Worm (Caenorhabditis elegans) whole organism, L4 larva: Measurements from ENCODE around the gene stdh-2.
A peak's percentile ranks its signal among the peaks of the same experiment; 100 is the strongest.

Source experiments
- F26F4.8 ChIP-seq: fragments of 200-800 bp; sonication (Bioruptor generic); conservative IDR thresholded peaks from 2 replicates; pipeline ENCODE4 v1.3.6; 2022; ENCODE audit warnings: missing genetic modification characterization, missing compliant biosample characterization
- F44E2.7 ChIP-seq: fragments of 200-800 bp; sonication (Bioruptor generic); IDR thresholded peaks from 2 replicates; pipeline ENCODE4 v2.1.2; 2022; ENCODE audit warnings: missing genetic modification characterization, missing compliant biosample characterization
- Y48G9A.11 ChIP-seq: fragments of 200-800 bp; sonication (Bioruptor generic); IDR thresholded peaks from 2 replicates; pipeline ENCODE4 v1.3.6; 2022; ENCODE audit warnings: missing genetic modification reagents, missing genetic modification characterization, missing compliant biosample characterization
- Y75B8A.6 ChIP-seq: fragments of 200-800 bp; sonication (Bioruptor generic); IDR thresholded peaks from 2 replicates; pipeline ENCODE4 v1.3.6; 2022; ENCODE audit warnings: missing genetic modification reagents, missing genetic modification characterization, missing compliant biosample characterization
- ZK546.5 ChIP-seq, 2 experiments: sonication (generic microtip); optimal IDR thresholded peaks; 2 replicates each; lab custom pipeline; 2017; ENCODE audit warnings: missing biosample characterization in 2 of 2, missing genetic modification characterization in 2 of 2
- aly-2 ChIP-seq: sonication (generic microtip); optimal IDR thresholded peaks from 2 replicates; lab custom pipeline; 2018; ENCODE audit warnings: missing biosample characterization, missing genetic modification characterization
- ces-1 ChIP-seq: fragments of 150-350 bp; sonication (generic microtip); optimal IDR thresholded peaks from 4 replicates; lab custom pipeline; 2014; ENCODE audit warnings: missing biosample characterization, missing genetic modification reagents, missing genetic modification characterization
- dmd-6 ChIP-seq: fragments of 200-800 bp; sonication (Bioruptor generic); IDR thresholded peaks from 2 replicates; pipeline ENCODE4 v1.3.6; 2022; ENCODE audit warnings: missing genetic modification reagents, missing genetic modification characterization, missing compliant biosample characterization
- dmd-8 ChIP-seq: fragments of 200-800 bp; sonication (Bioruptor generic); IDR thresholded peaks from 2 replicates; pipeline ENCODE4 v1.3.6; 2022; ENCODE audit warnings: missing genetic modification characterization, missing compliant biosample characterization
- duxl-1 ChIP-seq: sonication (generic microtip); optimal IDR thresholded peaks from 2 replicates; lab custom pipeline; 2016; ENCODE audit warnings: mild to moderate bottlenecking, missing genetic modification characterization, moderate library complexity, missing compliant biosample characterization; ENCODE audit not compliant: poor library complexity
- egl-27 ChIP-seq: sonication (generic microtip); optimal IDR thresholded peaks from 3 replicates; lab custom pipeline; 2017; ENCODE audit warnings: missing biosample characterization, missing genetic modification reagents, missing genetic modification characterization
- gei-8 ChIP-seq: fragments of 200-800 bp; sonication (Bioruptor generic); optimal IDR thresholded peaks from 2 replicates; lab custom pipeline; 2018; ENCODE audit warnings: mild to moderate bottlenecking, missing genetic modification characterization, missing compliant biosample characterization
- hlh-11 ChIP-seq: fragments of 200-800 bp; sonication (Bioruptor generic); optimal IDR thresholded peaks from 2 replicates; lab custom pipeline; 2018; ENCODE audit warnings: mild to moderate bottlenecking, missing genetic modification characterization, missing compliant biosample characterization
- jun-1 ChIP-seq: fragments of 150-350 bp; optimal IDR thresholded peaks from 2 replicates; lab custom pipeline; 2014; ENCODE audit warnings: missing biosample characterization, missing genetic modification reagents, missing genetic modification characterization
- lin-15B ChIP-seq: fragments of 150-350 bp; sonication (generic microtip); optimal IDR thresholded peaks from 3 replicates; lab custom pipeline; 2014; ENCODE audit warnings: missing biosample characterization, missing genetic modification characterization
- lsy-2 ChIP-seq, 2 experiments: fragments of 150-350 bp in 1 of 2; sonication (generic microtip) in 1 of 2; optimal IDR thresholded peaks; 2 replicates each; lab custom pipeline; 2014 to 2017; ENCODE audit warnings: missing biosample characterization in 2 of 2, missing genetic modification characterization in 2 of 2
- madf-5 ChIP-seq, 2 experiments: fragments of 200-800 bp; sonication (Bioruptor generic); IDR thresholded peaks; 2 replicates each; pipeline ENCODE4 v1.3.6; 2022; ENCODE audit warnings: missing compliant biosample characterization in 2 of 2, missing genetic modification characterization in 2 of 2
- mep-1 ChIP-seq: fragments of 150-350 bp; sonication (generic microtip); optimal IDR thresholded peaks from 3 replicates; lab custom pipeline; 2014; ENCODE audit warnings: missing biosample characterization, missing genetic modification characterization
- mes-2 ChIP-seq: sonication (generic microtip); optimal IDR thresholded peaks from 2 replicates; lab custom pipeline; 2016; ENCODE audit warnings: missing genotype, mild to moderate bottlenecking, missing genetic modification characterization, missing compliant biosample characterization; ENCODE audit not compliant: poor library complexity, severe bottlenecking
- nhr-10 ChIP-seq: fragments of 150-350 bp; optimal IDR thresholded peaks from 2 replicates; lab custom pipeline; 2014; ENCODE audit warnings: missing biosample characterization, missing genetic modification characterization
- nhr-102 ChIP-seq: sonication (generic microtip); optimal IDR thresholded peaks from 2 replicates; lab custom pipeline; 2016; ENCODE audit warnings: mild to moderate bottlenecking, missing genetic modification characterization, moderate library complexity, missing compliant biosample characterization
- nhr-111 ChIP-seq: fragments of 200-800 bp; sonication (Bioruptor generic); optimal IDR thresholded peaks from 2 replicates; lab custom pipeline; 2018; ENCODE audit warnings: mild to moderate bottlenecking, missing genetic modification characterization, missing compliant biosample characterization
- nhr-25 ChIP-seq: sonication (generic microtip); optimal IDR thresholded peaks from 2 replicates; lab custom pipeline; 2017; ENCODE audit warnings: missing genetic modification characterization, mild to moderate bottlenecking, missing compliant biosample characterization, antibody characterized with exemption, moderate library complexity, borderline replicate concordance; ENCODE audit not compliant: insufficient read depth
- nhr-28 ChIP-seq: fragments of 150-350 bp; optimal IDR thresholded peaks from 2 replicates; lab custom pipeline; 2014; ENCODE audit warnings: missing biosample characterization, missing genetic modification characterization
- nhr-77 ChIP-seq: fragments of 150-350 bp; optimal IDR thresholded peaks from 2 replicates; lab custom pipeline; 2014; ENCODE audit warnings: missing biosample characterization, missing genetic modification characterization
- pha-4 ChIP-seq, 2 experiments: fragments of 150-350 bp in 1 of 2; fragments of 200-800 bp in 1 of 2; sonication (Bioruptor generic) in 1 of 2; IDR thresholded peaks in 1 of 2; optimal IDR thresholded peaks in 1 of 2; 2 replicates each; pipeline versions ENCODE4 v1.3.6 to Lab custom; 2014 to 2022; ENCODE audit warnings: missing genetic modification characterization in 2 of 2, missing genetic modification reagents in 2 of 2, missing biosample characterization in 1 of 2, missing compliant biosample characterization in 1 of 2
- php-3 ChIP-seq: fragments of 200-800 bp; sonication (Bioruptor generic); IDR thresholded peaks from 2 replicates; pipeline ENCODE4 v1.3.6; 2022; ENCODE audit warnings: missing genetic modification reagents, missing genetic modification characterization, missing compliant biosample characterization
- pqm-1 ChIP-seq: sonication (generic microtip); optimal IDR thresholded peaks from 2 replicates; lab custom pipeline; 2017; ENCODE audit warnings: missing biosample characterization, missing genetic modification characterization
- rbr-2 ChIP-seq: sonication (generic microtip); optimal IDR thresholded peaks from 2 replicates; lab custom pipeline; 2016; ENCODE audit warnings: missing genotype, missing genetic modification characterization, missing compliant biosample characterization
- set-16 ChIP-seq: fragments of 200-800 bp; sonication (Bioruptor generic); IDR thresholded peaks from 2 replicates; pipeline ENCODE4 v1.3.6; 2022; ENCODE audit warnings: missing genetic modification reagents, missing genetic modification characterization, missing compliant biosample characterization
- skn-1 ChIP-seq: fragments of 150-350 bp; optimal IDR thresholded peaks from 2 replicates; lab custom pipeline; 2014; ENCODE audit warnings: missing biosample characterization, missing genetic modification characterization
- snpc-1.2 ChIP-seq: fragments of 200-800 bp; sonication (Bioruptor generic); IDR thresholded peaks from 2 replicates; pipeline ENCODE4 v1.3.6; 2022; ENCODE audit warnings: missing genetic modification reagents, missing genetic modification characterization, missing compliant biosample characterization
- spr-3 ChIP-seq: fragments of 200-800 bp; sonication (Bioruptor generic); optimal IDR thresholded peaks from 2 replicates; lab custom pipeline; 2018; ENCODE audit warnings: mild to moderate bottlenecking, missing genetic modification characterization, missing compliant biosample characterization
- unc-62 ChIP-seq, 3 experiments: fragments of 150-350 bp in 1 of 3; sonication (generic microtip); optimal IDR thresholded peaks in 2 of 3; peaks in 1 of 3; 1 replicate in 1 of 3; 2 replicates in 2 of 3; lab custom pipeline; 2014 to 2017; ENCODE audit warnings: missing biosample characterization in 3 of 3, missing genetic modification characterization in 3 of 3, missing genetic modification reagents in 3 of 3, missing genotype in 1 of 3
- ztf-11 ChIP-seq: fragments of 150-350 bp; optimal IDR thresholded peaks from 2 replicates; lab custom pipeline; 2014; ENCODE audit warnings: missing biosample characterization, missing genetic modification characterization

The stdh-2 gene

ce11 chrV:16225524-16226116, 1.5 kb downstream of the stdh-2 start (continued):
- TF ChIP-seq gei-8 (GFP tag; lab: Kevin White, UChicago) (no peak), pha-4 (GFP tag; IDR thresholded peaks at IDR 0.05; lab: Robert Waterston, UW) (0 out of 2 replicates have a peak, but pooled peaks have one; percentile 10), pha-4 (tag; optimal IDR thresholded peaks at IDR 0.05; lab: Kevin White, UChicago) (no peak), nhr-111 (GFP tag; lab: Kevin White, UChicago) (no peak), unc-62 (GFP tag; optimal IDR thresholded peaks at IDR 0.05 in 1 of 2; lab: Kevin White, UChicago) (no peak), unc-62 (tag; optimal IDR thresholded peaks at IDR 0.05; lab: Kevin White, UChicago) (no peak)

ce11 chrV:16226581-16226980, 2.5 kb downstream of the stdh-2 start, which contains the start of gene F11A5.13:
F11A5.13 (minus strand) TSS chrV:16226681.
- TF ChIP-seq egl-27 (tag; lab: Kevin White, UChicago), result no peak
- no peak for TF ChIP-seq pha-4 (GFP tag; IDR thresholded peaks at IDR 0.05; lab: Robert Waterston, UW)
- TF ChIP-seq pha-4 (tag; optimal IDR thresholded peaks at IDR 0.05; lab: Kevin White, UChicago), result no peak
- TF ChIP-seq nhr-102 (tag; lab: Kevin White, UChicago), result no peak
- no peak for TF ChIP-seq nhr-25 (tag; lab: Kevin White, UChicago)

ce11 chrV:16229439-16229838, 5.3 kb downstream of the stdh-2 start:
- peak in 1 of 2 experiments; percentile 97 for TF ChIP-seq unc-62 (GFP tag; optimal IDR thresholded peaks at IDR 0.05 in 1 of 2; lab: Kevin White, UChicago)
- TF ChIP-seq unc-62 (tag; optimal IDR thresholded peaks at IDR 0.05; lab: Kevin White, UChicago), result no peak
- no peak for TF ChIP-seq nhr-25 (tag; lab: Kevin White, UChicago)

- TF ChIP-seq lsy-2 (tag; optimal IDR thresholded peaks at IDR 0.05; lab: Kevin White, UChicago) (no peak), rbr-2 (tag; lab: Kevin White, UChicago) (no peak), jun-1 (tag; lab: Kevin White, UChicago) (no peak), set-16 (GFP tag; lab: Robert Waterston, UW) (no peak), nhr-10 (tag; lab: Kevin White, UChicago) (no peak), nhr-77 (tag; lab: Kevin White, UChicago) (no peak), aly-2 (no peak), ZK546.5 (tag; optimal IDR thresholded peaks at IDR 0.05; lab: Kevin White, UChicago) (no peak), ztf-11 (tag; lab: Kevin White, UChicago) (no peak), nhr-102 (tag; lab: Kevin White, UChicago) (no peak), spr-3 (GFP tag; lab: Kevin White, UChicago) (no peak), skn-1 (tag; lab: Kevin White, UChicago) (no peak), Y75B8A.6 (no peak), mes-2 (tag; lab: Kevin White, UChicago) (no peak), snpc-1.2 (GFP tag; lab: Robert Waterston, UW) (no peak), mep-1 (tag; lab: Kevin White, UChicago) (no peak), dmd-8 (GFP tag; lab: Robert Waterston, UW) (no peak), madf-5 (GFP tag; IDR thresholded peaks at IDR 0.05; lab: Robert Waterston, UW) (no peak), duxl-1 (tag; lab: Kevin White, UChicago) (no peak)
These were observed 5.8 kb downstream of the stdh-2 start, which contains the start of the genes F21H7.2 and F21H7.12 for ce11 chrV:16229896-16230295. F21H7.2 (minus strand) TSS chrV:16229996. F21H7.12 (plus strand) TSS chrV:16230165.

DNA sequence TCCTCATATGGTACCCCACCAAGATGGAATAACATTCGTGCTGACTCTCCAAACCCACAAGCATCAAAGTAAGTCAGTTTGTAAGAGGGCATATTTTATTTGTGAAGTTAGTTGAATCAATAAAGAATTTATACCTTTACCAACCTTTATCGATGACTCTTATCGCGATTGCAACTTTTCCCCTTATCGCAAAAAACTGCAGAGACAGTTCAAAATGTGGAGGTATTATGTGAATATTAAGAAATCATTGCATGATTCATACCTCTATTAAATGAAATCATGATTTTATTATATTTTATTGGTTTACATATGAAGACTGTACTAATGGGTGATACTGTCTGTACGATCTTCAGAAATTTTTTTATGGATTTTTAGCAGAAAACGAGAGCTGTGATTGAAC, 8.1 kb downstream of the stdh-2 start, which contains the start of gene gst-22:
Gene gst-22 (minus strand): TSS at position 103 of the 400 bp plus-strand sequence.
- TF ChIP-seq pqm-1 (tag; lab: Kevin White, UChicago) (peak; percentile 82), F26F4.8 (GFP tag; lab: Robert Waterston, UW) (no peak), F44E2.7 (GFP tag; lab: Robert Waterston, UW) (no peak), Y48G9A.11 (GFP tag; lab: Robert Waterston, UW) (no peak), snpc-1.2 (GFP tag; lab: Robert Waterston, UW) (no peak), aly-2 (no peak), nhr-28 (tag; lab: Kevin White, UChicago) (peak; percentile 44), lin-15B (tag; lab: Kevin White, UChicago) (no peak), ces-1 (GFP tag; lab: Kevin White, UChicago) (no peak), hlh-11 (peak; percentile 24), php-3 (GFP tag; lab: Robert Waterston, UW) (peak; percentile 87), dmd-6 (peak; percentile 82)
